Worm (Caenorhabditis elegans) whole organism, late embryonic: ENCODE measurements around the gene fbxa-202.

Experiments used
- F13H6.1 ChIP-seq: sonication (generic microtip); optimal IDR thresholded peaks from 2 replicates; lab custom pipeline; 2016; ENCODE audit warnings: missing genetic modification characterization, missing compliant biosample characterization
- T23F11.4 ChIP-seq: fragments of 200-800 bp; sonication (Bioruptor generic); optimal IDR thresholded peaks from 2 replicates; lab custom pipeline; 2018; ENCODE audit warnings: mild to moderate bottlenecking, missing genetic modification characterization, missing compliant biosample characterization
- Y22D7AL.16 ChIP-seq: sonication (generic microtip); optimal IDR thresholded peaks from 2 replicates; lab custom pipeline; 2016; ENCODE audit warnings: missing genetic modification characterization, missing compliant biosample characterization
- ama-1 ChIP-seq: fragments of 150-350 bp; optimal IDR thresholded peaks from 2 replicates; lab custom pipeline; 2014
- ceh-14 ChIP-seq: sonication (generic microtip); optimal IDR thresholded peaks from 2 replicates; lab custom pipeline; 2016; ENCODE audit warnings: missing genotype, missing genetic modification characterization, missing compliant biosample characterization
- ceh-18 ChIP-seq: sonication (generic microtip); optimal IDR thresholded peaks from 2 replicates; lab custom pipeline; 2016; ENCODE audit warnings: missing genetic modification characterization, missing compliant biosample characterization
- ceh-24 ChIP-seq: sonication (generic microtip); optimal IDR thresholded peaks from 2 replicates; lab custom pipeline; 2016; ENCODE audit warnings: mild to moderate bottlenecking, missing genetic modification characterization, missing compliant biosample characterization
- ceh-31 ChIP-seq: sonication (generic microtip); optimal IDR thresholded peaks from 2 replicates; lab custom pipeline; 2016; ENCODE audit warnings: missing genetic modification characterization, missing compliant biosample characterization
- ceh-34 ChIP-seq: sonication (generic microtip); optimal IDR thresholded peaks from 2 replicates; lab custom pipeline; 2016; ENCODE audit warnings: mild to moderate bottlenecking, missing genetic modification characterization, missing compliant biosample characterization
- ceh-48 ChIP-seq: sonication (generic microtip); optimal IDR thresholded peaks from 2 replicates; lab custom pipeline; 2016; ENCODE audit warnings: missing genetic modification characterization, inconsistent platforms, missing compliant biosample characterization
- ceh-6 ChIP-seq: fragments of 200-800 bp; sonication (Bioruptor generic); optimal IDR thresholded peaks from 2 replicates; lab custom pipeline; 2018; ENCODE audit warnings: mild to moderate bottlenecking, missing genetic modification characterization, missing compliant biosample characterization
- che-1 ChIP-seq: sonication (generic microtip); optimal IDR thresholded peaks from 2 replicates; lab custom pipeline; 2016; ENCODE audit warnings: mild to moderate bottlenecking, missing genetic modification characterization, missing compliant biosample characterization
- dmd-4 ChIP-seq: sonication (generic microtip); optimal IDR thresholded peaks from 2 replicates; lab custom pipeline; 2016; ENCODE audit warnings: borderline replicate concordance, missing genetic modification characterization, missing compliant biosample characterization
- dve-1 ChIP-seq: sonication (generic microtip); optimal IDR thresholded peaks from 2 replicates; lab custom pipeline; 2017; ENCODE audit warnings: antibody characterized with exemption, mild to moderate bottlenecking, missing genetic modification characterization, missing compliant biosample characterization
- elt-2 ChIP-seq: sonication (generic microtip); optimal IDR thresholded peaks from 2 replicates; lab custom pipeline; 2016; ENCODE audit warnings: missing genetic modification reagents, missing genetic modification characterization, missing compliant biosample characterization
- elt-4 ChIP-seq: sonication (generic microtip); optimal IDR thresholded peaks from 2 replicates; lab custom pipeline; 2016; ENCODE audit warnings: missing genetic modification characterization, missing compliant biosample characterization
- eyg-1 ChIP-seq: sonication (generic microtip); optimal IDR thresholded peaks from 2 replicates; lab custom pipeline; 2016; ENCODE audit warnings: missing genotype, missing genetic modification characterization, missing compliant biosample characterization
- fax-1 ChIP-seq: sonication (generic microtip); optimal IDR thresholded peaks from 2 replicates; lab custom pipeline; 2016; ENCODE audit warnings: missing genotype, missing genetic modification characterization, missing compliant biosample characterization
- fkh-6 ChIP-seq: sonication (generic microtip); optimal IDR thresholded peaks from 2 replicates; lab custom pipeline; 2016; ENCODE audit warnings: missing genetic modification characterization, missing compliant biosample characterization
- hlh-15 ChIP-seq: sonication (generic microtip); optimal IDR thresholded peaks from 2 replicates; lab custom pipeline; 2016; ENCODE audit warnings: missing genetic modification characterization, missing compliant biosample characterization
- hlh-6 ChIP-seq: sonication (generic microtip); optimal IDR thresholded peaks from 2 replicates; lab custom pipeline; 2016; ENCODE audit warnings: missing genotype, missing genetic modification characterization, missing compliant biosample characterization
- hlh-8 ChIP-seq: sonication (generic microtip); optimal IDR thresholded peaks from 2 replicates; lab custom pipeline; 2016; ENCODE audit warnings: missing genotype, missing genetic modification characterization, missing compliant biosample characterization
- lim-6 ChIP-seq: sonication (generic microtip); optimal IDR thresholded peaks from 2 replicates; lab custom pipeline; 2016; ENCODE audit warnings: missing genetic modification characterization, missing compliant biosample characterization
- madf-2 ChIP-seq: sonication (generic microtip); optimal IDR thresholded peaks from 2 replicates; lab custom pipeline; 2017; ENCODE audit warnings: missing genetic modification characterization, missing compliant biosample characterization
- mec-3 ChIP-seq: sonication (generic microtip); optimal IDR thresholded peaks from 2 replicates; lab custom pipeline; 2016; ENCODE audit warnings: borderline replicate concordance, missing genetic modification characterization, missing compliant biosample characterization
- nhr-11 ChIP-seq: fragments of 150-350 bp; optimal IDR thresholded peaks from 2 replicates; lab custom pipeline; 2014; ENCODE audit warnings: missing biosample characterization, missing genetic modification characterization
- npax-4 ChIP-seq: sonication (generic microtip); optimal IDR thresholded peaks from 2 replicates; lab custom pipeline; 2016; ENCODE audit warnings: missing genetic modification characterization, missing compliant biosample characterization
- pag-3 ChIP-seq: sonication (generic microtip); optimal IDR thresholded peaks from 2 replicates; lab custom pipeline; 2016; ENCODE audit warnings: missing compliant biosample characterization, missing genetic modification characterization, borderline replicate concordance
- pat-9 ChIP-seq: fragments of 200-800 bp; sonication (Bioruptor generic); optimal IDR thresholded peaks from 2 replicates; lab custom pipeline; 2018; ENCODE audit warnings: mild to moderate bottlenecking, missing genetic modification characterization, moderate library complexity, missing compliant biosample characterization
- pax-1 ChIP-seq: fragments of 150-350 bp; optimal IDR thresholded peaks from 2 replicates; lab custom pipeline; 2014; ENCODE audit warnings: missing biosample characterization, missing genetic modification characterization
- pha-4 ChIP-seq: fragments of 150-350 bp; optimal IDR thresholded peaks from 2 replicates; lab custom pipeline; 2018; ENCODE audit warnings: missing biosample characterization, missing genetic modification reagents, missing genetic modification characterization
- pqm-1 ChIP-seq: sonication (generic microtip); optimal IDR thresholded peaks from 2 replicates; lab custom pipeline; 2016; ENCODE audit warnings: missing genetic modification characterization, missing compliant biosample characterization
- tbx-2 ChIP-seq: sonication (generic microtip); optimal IDR thresholded peaks from 2 replicates; lab custom pipeline; 2016; ENCODE audit warnings: missing genetic modification characterization, missing compliant biosample characterization
- ttx-3 ChIP-seq: sonication (generic microtip); optimal IDR thresholded peaks from 2 replicates; lab custom pipeline; 2016; ENCODE audit warnings: missing genetic modification reagents, missing genetic modification characterization, missing compliant biosample characterization
- unc-42 ChIP-seq: sonication (generic microtip); optimal IDR thresholded peaks from 2 replicates; lab custom pipeline; 2016; ENCODE audit warnings: missing genotype, missing genetic modification characterization, missing compliant biosample characterization
- ztf-16 ChIP-seq: sonication (generic microtip); optimal IDR thresholded peaks from 2 replicates; lab custom pipeline; 2017; ENCODE audit warnings: missing genetic modification characterization, missing compliant biosample characterization

fbxa-202 gene

ce11 chrV:6354786-6355185, 27.7 kb downstream of the fbxa-202 start:
- no peak for TF ChIP-seq dmd-4 (tag; lab: Kevin White, UChicago)
- no peak for TF ChIP-seq Y22D7AL.16 (tag; lab: Kevin White, UChicago)
- no peak for TF ChIP-seq T23F11.4 (GFP tag; lab: Kevin White, UChicago)
- TF ChIP-seq pag-3 (tag; lab: Kevin White, UChicago) = no peak

DNA sequence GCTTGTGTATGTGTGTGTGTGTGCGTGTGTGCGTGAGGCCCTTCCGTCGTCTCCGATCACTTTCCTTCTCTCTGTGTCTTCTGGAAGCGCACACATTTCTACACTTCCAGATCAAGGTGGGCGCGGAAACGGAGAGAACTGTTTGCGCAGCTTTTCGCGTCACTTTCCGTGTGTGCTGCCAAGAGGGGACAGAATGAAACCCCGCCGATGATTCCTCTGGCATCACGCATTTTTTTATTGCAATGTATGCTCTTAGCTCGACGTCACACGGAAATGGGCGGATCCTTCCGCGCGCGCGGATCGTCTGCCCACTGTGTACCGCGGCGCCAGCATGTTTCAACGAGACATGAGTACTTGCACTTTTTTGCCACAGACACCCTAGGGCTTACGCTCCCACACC, 28.3 kb downstream of the fbxa-202 start:
- no peak for TF ChIP-seq unc-42 (tag; lab: Kevin White, UChicago)
- TF ChIP-seq npax-4 (tag; lab: Kevin White, UChicago) = no peak
- peak; percentile 55 for TF ChIP-seq F13H6.1
- no peak for TF ChIP-seq ztf-16 (tag; lab: Kevin White, UChicago)
- TF ChIP-seq nhr-11 (tag; lab: Kevin White, UChicago) = no peak
- TF ChIP-seq madf-2 (tag; lab: Kevin White, UChicago) = no peak

DNA sequence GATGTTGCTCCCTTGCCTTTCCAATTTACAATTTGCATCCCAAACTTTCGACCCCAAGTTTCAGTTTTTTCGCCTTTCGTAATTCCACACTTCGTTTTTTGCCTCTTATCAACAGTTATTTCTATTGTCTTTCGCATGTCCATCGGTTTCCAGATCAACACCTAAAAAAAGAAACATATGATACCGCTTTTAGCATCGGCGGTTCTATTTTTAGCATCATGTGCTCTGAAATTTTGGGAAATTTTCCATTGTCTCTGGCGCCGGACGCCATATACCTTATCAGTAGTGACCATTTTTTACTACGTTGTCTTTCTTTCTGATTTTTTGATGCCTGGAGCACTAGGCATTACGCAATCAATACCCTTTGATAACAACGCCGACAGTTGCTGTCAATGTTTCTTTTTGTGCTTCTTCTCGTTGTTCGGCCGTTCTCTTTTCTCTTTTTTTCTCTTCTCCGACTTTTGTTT, 28.9 kb downstream of the fbxa-202 start, which contains the start of gene bcl-11:
Gene bcl-11 (plus strand): TSS at position 51 of the 467 bp plus-strand sequence.
- TF ChIP-seq fkh-6 (no peak), elt-2 (tag; lab: Kevin White, UChicago) (peak; percentile 22), hlh-6 (tag; lab: Kevin White, UChicago) (no peak), elt-4 (no peak), ceh-34 (tag; lab: Kevin White, UChicago) (no peak), eyg-1 (tag; lab: Kevin White, UChicago) (no peak)
- TF ChIP-seq, all 69 proteins: peak for 1

ce11 chrV:6357236-6357635, 30.2 kb downstream of the fbxa-202 start:
- TF ChIP-seq F13H6.1 = peak; percentile 53
- no peak for TF ChIP-seq eyg-1 (tag; lab: Kevin White, UChicago)

- TF ChIP-seq ceh-6 (GFP tag; lab: Kevin White, UChicago) = no peak
- no peak for TF ChIP-seq pha-4
- no peak for TF ChIP-seq hlh-8 (tag; lab: Kevin White, UChicago)
- no peak for TF ChIP-seq ztf-16 (tag; lab: Kevin White, UChicago)
- TF ChIP-seq pax-1 (tag; lab: Kevin White, UChicago) = no peak
- no peak for TF ChIP-seq dve-1
- TF ChIP-seq nhr-11 (tag; lab: Kevin White, UChicago) = no peak
- TF ChIP-seq ceh-48 (tag; lab: Kevin White, UChicago) = no peak
- no peak for TF ChIP-seq pat-9
- TF ChIP-seq hlh-15 (tag; lab: Kevin White, UChicago) = no peak
- no peak for TF ChIP-seq hlh-6 (tag; lab: Kevin White, UChicago)
- TF ChIP-seq tbx-2 (tag; lab: Kevin White, UChicago) = no peak
- TF ChIP-seq, all 69 proteins: peak for 0
These were observed 31.6 kb downstream of the fbxa-202 start for ce11 chrV:6358709-6359108.

DNA sequence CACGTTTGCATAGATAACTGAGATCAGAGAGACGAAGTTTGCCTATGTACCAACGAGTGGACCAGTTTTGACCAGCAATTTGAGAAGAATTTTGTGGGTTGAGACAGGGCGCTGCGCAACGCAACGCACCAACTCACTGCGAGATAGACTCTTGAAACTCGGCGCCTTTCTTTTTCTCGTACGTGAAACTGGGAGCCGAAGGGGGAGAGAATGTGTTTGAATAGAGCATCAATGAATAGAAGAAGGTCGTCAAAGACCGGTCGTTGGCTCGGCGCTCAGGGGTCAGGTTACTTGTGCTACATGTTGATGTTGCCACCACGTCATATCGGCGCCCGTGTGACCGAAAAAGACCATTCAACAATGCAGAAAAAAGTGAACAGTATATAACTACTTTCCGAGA, 32.4 kb downstream of the fbxa-202 start:
- TF ChIP-seq hlh-6 (tag; lab: Kevin White, UChicago) = no peak
- TF ChIP-seq ceh-24 = no peak
- TF ChIP-seq pqm-1 = no peak
- TF ChIP-seq ceh-34 (tag; lab: Kevin White, UChicago) = peak; percentile 31
- TF ChIP-seq ceh-31 (tag; lab: Kevin White, UChicago) = no peak
- TF ChIP-seq che-1 (tag; lab: Kevin White, UChicago) = no peak
- no peak for TF ChIP-seq pax-1 (tag; lab: Kevin White, UChicago)
- TF ChIP-seq ttx-3 = no peak
- TF ChIP-seq ceh-18 (tag; lab: Kevin White, UChicago) = peak; percentile 26
- no peak for TF ChIP-seq mec-3
- TF ChIP-seq unc-42 (tag; lab: Kevin White, UChicago) = no peak
- TF ChIP-seq fkh-6 = no peak
- no peak for TF ChIP-seq ama-1 (lab: Kevin White, UChicago)
- no peak for TF ChIP-seq fax-1 (tag; lab: Kevin White, UChicago)
- no peak for TF ChIP-seq lim-6 (tag; lab: Kevin White, UChicago)
- TF ChIP-seq ceh-14 (tag; lab: Kevin White, UChicago) = no peak
- TF ChIP-seq ceh-6 (GFP tag; lab: Kevin White, UChicago) = no peak
- TF ChIP-seq F13H6.1 = peak; percentile 61
- TF ChIP-seq pha-4 = no peak
